Worm (Caenorhabditis elegans): ENCODE data around the gene otub-3.

otub-3 gene

DNA sequence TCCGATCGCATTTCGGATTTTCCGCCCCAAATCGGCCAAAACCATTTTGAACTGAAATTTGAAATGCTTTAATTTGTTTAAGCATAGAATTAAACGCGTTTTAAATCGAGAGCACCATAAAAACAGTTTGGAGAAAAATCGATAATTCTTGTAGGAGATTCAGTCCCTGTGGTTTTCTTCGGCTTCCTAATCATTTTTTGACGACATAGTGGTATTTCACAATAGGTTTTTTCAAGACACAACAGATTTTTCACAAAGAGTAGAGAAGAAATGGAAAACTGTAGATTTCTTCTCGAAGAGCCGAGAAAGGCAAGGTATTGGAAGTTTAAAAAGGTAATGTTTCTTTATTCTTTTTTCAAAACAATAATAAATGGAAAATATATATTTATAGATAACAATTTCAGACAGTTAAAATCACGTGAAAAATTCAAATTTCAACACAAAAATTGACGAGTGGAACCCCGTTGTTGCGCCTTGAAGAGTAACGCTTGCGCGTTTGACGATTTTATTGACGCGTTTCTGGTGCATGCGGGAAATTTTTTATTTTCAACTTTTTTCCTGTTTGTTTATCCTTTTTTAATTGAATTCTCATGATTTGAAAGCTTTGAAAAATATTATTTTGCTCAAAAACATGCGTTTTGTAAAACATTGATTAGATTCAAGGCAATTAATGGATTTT lies 15.8 kb downstream of the otub-3 start, which contains the start of gene F21D5.7 (continued):
- peak; percentile 62 for TF ChIP-seq C04F5.9 (tag; optimal IDR thresholded peaks at IDR 0.05)
- no peak for TF ChIP-seq C34B4.2 (tag; optimal IDR thresholded peaks at IDR 0.05)
- peak; percentile 33 for TF ChIP-seq hpl-2 (GFP tag; optimal IDR thresholded peaks at IDR 0.05)
- peak; percentile 84 for TF ChIP-seq xbp-1 (tag; optimal IDR thresholded peaks at IDR 0.05)
- peak; percentile 68 for TF ChIP-seq jun-1 (tag; optimal IDR thresholded peaks at IDR 0.05)
- peak in 1 of 2 experiments; percentile 79 for TF ChIP-seq mdl-1 (tag; optimal IDR thresholded peaks at IDR 0.05)
- TF ChIP-seq ztf-11 (tag; optimal IDR thresholded peaks at IDR 0.05), result peak in 1 of 2 experiments; percentile 25
- TF ChIP-seq efl-1 (optimal IDR thresholded peaks at IDR 0.05), result peak; percentile 75 to 86
- TF ChIP-seq efl-1 (GFP tag; optimal IDR thresholded peaks at IDR 0.05 in 1 of 2), result peak; percentile 86 to 98
- peak; percentile 81 to 88 (median 87) for TF ChIP-seq dpl-1 (GFP tag; optimal IDR thresholded peaks at IDR 0.05)
- peak; percentile 87 for TF ChIP-seq lin-14 (GFP tag; optimal IDR thresholded peaks at IDR 0.05)
- TF ChIP-seq lir-3 (tag; optimal IDR thresholded peaks at IDR 0.05; ENCODE audit: poor library complexity), result peak; percentile 46
- TF ChIP-seq grh-1 (GFP tag; IDR thresholded peaks at IDR 0.05), result peak; percentile 61
- peak; percentile 87 for TF ChIP-seq snu-23 (GFP tag; optimal IDR thresholded peaks at IDR 0.05)
- TF ChIP-seq nhr-85 (tag), result peak; percentile 89
- TF ChIP-seq zag-1 (tag; optimal IDR thresholded peaks at IDR 0.05), result no peak
- TF ChIP-seq irx-1 (tag; optimal IDR thresholded peaks at IDR 0.05), result peak; percentile 80
- no peak for TF ChIP-seq fkh-10 (GFP tag; optimal IDR thresholded peaks at IDR 0.05)
- no peak for TF ChIP-seq hlh-17 (GFP tag; optimal IDR thresholded peaks at IDR 0.05; ENCODE audit: borderline replicate concordance)
- TF ChIP-seq blmp-1 (tag; optimal IDR thresholded peaks at IDR 0.05), result peak; percentile 37
- peak; percentile 66 for TF ChIP-seq egl-13 (tag; optimal IDR thresholded peaks at IDR 0.05)
- TF ChIP-seq nhr-20 (tag; optimal IDR thresholded peaks at IDR 0.05), result peak; percentile 83
- no peak for TF ChIP-seq mef-2 (tag; optimal IDR thresholded peaks at IDR 0.05)
- peak; percentile 67 for TF ChIP-seq unc-86 (tag; optimal IDR thresholded peaks at IDR 0.05)
- no peak for TF ChIP-seq ets-5 (GFP tag; IDR thresholded peaks at IDR 0.05)
- TF ChIP-seq nhr-11 (tag; optimal IDR thresholded peaks at IDR 0.05), result peak; percentile 61
- TF ChIP-seq aha-1 (tag; optimal IDR thresholded peaks at IDR 0.05), result peak; percentile 43
- no peak for TF ChIP-seq efl-3 (GFP tag; optimal IDR thresholded peaks at IDR 0.05)
- peak; percentile 46 for TF ChIP-seq fkh-8 (tag; optimal IDR thresholded peaks at IDR 0.05)
- no peak for TF ChIP-seq nhr-84 (tag; optimal IDR thresholded peaks at IDR 0.05)
- TF ChIP-seq lsy-2 (tag; optimal IDR thresholded peaks at IDR 0.05), result peak; percentile 86 to 88

DNA sequence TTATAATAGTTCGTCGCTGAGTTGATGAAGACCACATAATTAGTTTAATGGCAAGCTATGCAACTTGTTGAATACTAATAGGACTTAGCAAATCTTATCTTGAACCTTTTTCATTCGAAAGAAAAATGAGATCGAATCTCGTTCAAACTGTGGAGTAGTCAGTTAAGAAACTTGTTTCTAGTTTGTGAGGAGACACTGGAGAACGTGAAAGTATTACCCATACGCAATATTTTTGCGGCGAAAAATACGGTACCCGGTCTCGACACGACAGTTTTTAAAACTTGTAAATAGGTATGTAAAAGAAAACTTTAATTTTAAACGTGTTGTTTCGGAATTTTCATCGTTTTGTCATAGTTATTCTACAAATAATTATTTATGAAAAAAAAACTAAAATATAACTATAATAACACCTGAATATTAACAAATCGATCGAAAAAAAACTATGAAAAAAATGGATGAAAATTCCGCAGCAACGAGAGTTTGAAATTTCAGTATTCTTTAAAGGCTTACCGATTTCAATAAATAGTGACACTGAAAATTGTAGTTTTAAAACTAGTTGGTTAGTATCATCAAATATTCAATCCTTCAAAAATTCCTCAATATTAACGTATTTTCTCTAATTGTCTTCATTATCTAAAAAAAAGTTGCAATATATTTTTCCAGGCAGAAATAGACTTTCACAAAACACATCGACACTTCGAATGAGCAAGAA lies 17.8 kb downstream of the otub-3 start, which contains the start of the genes F20C5.7 and parg-1:
TSS of gene F20C5.7 (minus strand) at position 101 of the 712 bp plus-strand sequence.
TSS of gene parg-1 (plus strand) at position 662 of the 712 bp plus-strand sequence.
- TF ChIP-seq fkh-8 (tag; optimal IDR thresholded peaks at IDR 0.05) (no peak), nhr-84 (tag; optimal IDR thresholded peaks at IDR 0.05) (no peak)

DNA sequence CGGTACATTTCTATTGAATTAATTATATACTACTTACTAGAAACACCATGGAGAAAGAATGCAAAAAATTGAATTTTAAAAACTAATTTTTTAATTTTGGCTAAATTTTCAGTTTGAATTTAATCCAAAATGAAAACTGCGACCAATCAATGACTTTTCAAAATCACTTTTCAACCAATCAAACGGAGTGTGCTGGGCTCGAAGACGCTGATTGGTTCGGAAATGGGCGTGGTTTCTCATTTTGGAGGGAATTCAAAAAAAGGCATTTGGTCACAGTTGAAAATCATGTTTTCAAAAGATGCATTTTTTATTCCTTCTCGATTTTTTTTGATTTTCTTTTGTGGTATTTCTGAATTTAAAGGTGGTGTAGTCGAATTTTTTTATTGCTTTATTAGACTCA lies 21.0 kb downstream of the otub-3 start:
- TF ChIP-seq snu-23 (GFP tag; optimal IDR thresholded peaks at IDR 0.05), result no peak
- TF ChIP-seq efl-1 (optimal IDR thresholded peaks at IDR 0.05), result no peak
- TF ChIP-seq efl-1 (GFP tag; optimal IDR thresholded peaks at IDR 0.05 in 1 of 2), result peak in 1 of 2 experiments; percentile 24
- TF ChIP-seq nhr-76 (tag; optimal IDR thresholded peaks at IDR 0.05), result no peak
- no peak for TF ChIP-seq skn-1 (tag; optimal IDR thresholded peaks at IDR 0.05)
- no peak for TF ChIP-seq nhr-237 (tag; optimal IDR thresholded peaks at IDR 0.05)
- no peak for TF ChIP-seq ceh-82 (tag; optimal IDR thresholded peaks at IDR 0.05)
- no peak for TF ChIP-seq egl-27 (tag; optimal IDR thresholded peaks at IDR 0.05)

All from whole organism, L1 larva.